Worm (Caenorhabditis elegans): ENCODE data around the gene spp-29.

DNA sequence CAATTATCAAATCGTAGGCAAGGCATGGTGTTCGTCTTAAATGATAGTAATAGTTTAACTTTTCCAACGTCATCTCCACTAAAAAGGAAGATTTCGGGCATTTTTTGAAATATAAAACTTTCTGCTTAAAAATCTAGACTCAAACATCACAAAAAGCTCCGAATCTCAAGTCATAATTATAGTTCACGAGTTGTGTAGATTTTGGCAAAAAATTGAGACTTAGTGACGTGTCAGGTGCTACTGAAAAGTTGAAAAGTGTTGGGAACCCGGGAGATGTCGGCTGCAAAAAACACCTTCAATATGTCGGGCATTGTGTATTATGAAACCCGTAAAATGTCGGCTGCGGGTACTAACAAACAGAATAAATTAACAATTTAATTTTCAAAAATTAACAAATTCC lies 851 bp downstream of the spp-29 start, which contains the start of gene Y26G10.1:
- TF ChIP-seq lsy-2 (tag; optimal IDR thresholded peaks at IDR 0.05): no peak
- no peak for TF ChIP-seq nhr-28 (tag; optimal IDR thresholded peaks at IDR 0.05)
- no peak for TF ChIP-seq ztf-11 (tag; optimal IDR thresholded peaks at IDR 0.05)
- TF ChIP-seq ceh-39 (tag; optimal IDR thresholded peaks at IDR 0.05): no peak
- TF ChIP-seq lin-32 (GFP tag; optimal IDR thresholded peaks at IDR 0.05): no peak
- TF ChIP-seq snpc-4 (tag; optimal IDR thresholded peaks at IDR 0.05): no peak
- no peak for TF ChIP-seq unc-62 (GFP tag; optimal IDR thresholded peaks at IDR 0.05)
